Worm (Caenorhabditis elegans) whole organism, early embryonic: ENCODE measurements around the gene apn-1.

Experiments
- B0310.2 ChIP-seq: sonication (generic microtip); optimal IDR thresholded peaks from 2 replicates; lab custom pipeline; 2016; ENCODE audit warnings: mild to moderate bottlenecking, missing genetic modification characterization, missing compliant biosample characterization
- F13C5.2 ChIP-seq: sonication (generic microtip); optimal IDR thresholded peaks from 2 replicates; lab custom pipeline; 2017; ENCODE audit warnings: mild to moderate bottlenecking, missing genetic modification characterization, inconsistent platforms, missing compliant biosample characterization
- aly-1 ChIP-seq: sonication (generic microtip); optimal IDR thresholded peaks from 2 replicates; lab custom pipeline; 2016; ENCODE audit warnings: missing genetic modification characterization, missing compliant biosample characterization
- ama-1 ChIP-seq: fragments of 150-350 bp; optimal IDR thresholded peaks from 2 replicates; lab custom pipeline; 2014
- ceh-13 ChIP-seq: fragments of 200-800 bp; sonication (Bioruptor generic); optimal IDR thresholded peaks from 2 replicates; lab custom pipeline; 2018; ENCODE audit warnings: mild to moderate bottlenecking, missing genetic modification characterization, missing compliant biosample characterization
- ceh-36 ChIP-seq: sonication (generic microtip); optimal IDR thresholded peaks from 2 replicates; lab custom pipeline; 2016; ENCODE audit warnings: missing genetic modification characterization, inconsistent platforms, missing compliant biosample characterization
- ets-7 ChIP-seq: sonication (generic microtip); optimal IDR thresholded peaks from 2 replicates; lab custom pipeline; 2016; ENCODE audit warnings: missing genotype, missing genetic modification characterization, missing compliant biosample characterization
- flt-1 ChIP-seq: fragments of 200-800 bp; sonication (Bioruptor generic); IDR thresholded peaks from 2 replicates; pipeline ENCODE4 v1.3.6; 2022; ENCODE audit warnings: missing genetic modification characterization, missing compliant biosample characterization
- hmbx-1 ChIP-seq: sonication (generic microtip); optimal IDR thresholded peaks from 2 replicates; lab custom pipeline; 2016; ENCODE audit warnings: mild to moderate bottlenecking, missing genetic modification characterization, missing compliant biosample characterization
- hmg-4 ChIP-seq: fragments of 200-800 bp; sonication (Bioruptor generic); optimal IDR thresholded peaks from 2 replicates; lab custom pipeline; 2018; ENCODE audit warnings: mild to moderate bottlenecking, missing genetic modification characterization, missing compliant biosample characterization
- hnd-1 ChIP-seq: sonication (generic microtip); optimal IDR thresholded peaks from 2 replicates; lab custom pipeline; 2016; ENCODE audit warnings: missing genetic modification characterization, missing compliant biosample characterization
- pes-1 ChIP-seq: fragments of 200-800 bp; sonication (Bioruptor generic); IDR thresholded peaks from 2 replicates; pipeline ENCODE4 v1.3.6; 2022; ENCODE audit warnings: missing genetic modification reagents, missing genetic modification characterization, missing compliant biosample characterization
- scrt-1 ChIP-seq: fragments of 200-800 bp; sonication (Bioruptor generic); IDR thresholded peaks from 2 replicates; pipeline ENCODE4 v1.3.6; 2022; ENCODE audit warnings: missing genetic modification characterization, missing compliant biosample characterization
- sea-1 ChIP-seq: fragments of 200-800 bp; sonication (Bioruptor generic); conservative IDR thresholded peaks from 2 replicates; pipeline ENCODE4 v1.3.6; 2022; ENCODE audit warnings: missing genetic modification characterization, missing compliant biosample characterization
- tbx-11 ChIP-seq: fragments of 200-800 bp; sonication (Bioruptor generic); IDR thresholded peaks from 2 replicates; pipeline ENCODE4 v1.3.6; 2022; ENCODE audit warnings: missing genetic modification characterization, missing compliant biosample characterization
- tbx-37 ChIP-seq: fragments of 200-800 bp; sonication (Bioruptor generic); conservative IDR thresholded peaks from 2 replicates; pipeline ENCODE4 v1.3.6; 2022; ENCODE audit warnings: missing genetic modification reagents, missing genetic modification characterization, missing compliant biosample characterization
- tra-4 ChIP-seq: sonication (generic microtip); optimal IDR thresholded peaks from 2 replicates; lab custom pipeline; 2017; ENCODE audit warnings: missing genetic modification characterization, missing compliant biosample characterization

apn-1 gene

ce11 chrII:8047264-8047663, at the start of gene apn-1:
apn-1 (plus strand) TSS chrII:8047564.
- TF ChIP-seq tra-4 (tag; lab: Kevin White, UChicago): no peak
- TF ChIP-seq tbx-11 (GFP tag; lab: Robert Waterston, UW): no peak
- no peak for TF ChIP-seq tbx-37 (GFP tag; lab: Robert Waterston, UW)
- TF ChIP-seq flt-1 (GFP tag; lab: Robert Waterston, UW): no peak
- TF ChIP-seq F13C5.2: no peak
- TF ChIP-seq ets-7 (tag; lab: Kevin White, UChicago): no peak
- no peak for TF ChIP-seq ama-1 (lab: Kevin White, UChicago)
- TF ChIP-seq aly-1 (tag; lab: Kevin White, UChicago): no peak
- TF ChIP-seq scrt-1 (GFP tag; lab: Robert Waterston, UW): no peak
- no peak for TF ChIP-seq ceh-36 (tag; lab: Kevin White, UChicago)
- TF ChIP-seq sea-1 (GFP tag; lab: Robert Waterston, UW): no peak
- no peak for TF ChIP-seq pes-1 (GFP tag; lab: Robert Waterston, UW)
- TF ChIP-seq B0310.2 (tag; lab: Kevin White, UChicago): no peak
- TF ChIP-seq hmg-4 (GFP tag; lab: Kevin White, UChicago): no peak
- no peak for TF ChIP-seq hmbx-1 (tag; lab: Kevin White, UChicago)
- no peak for TF ChIP-seq ceh-13 (GFP tag; lab: Kevin White, UChicago)
- no peak for TF ChIP-seq hnd-1 (tag; lab: Kevin White, UChicago)

DNA sequence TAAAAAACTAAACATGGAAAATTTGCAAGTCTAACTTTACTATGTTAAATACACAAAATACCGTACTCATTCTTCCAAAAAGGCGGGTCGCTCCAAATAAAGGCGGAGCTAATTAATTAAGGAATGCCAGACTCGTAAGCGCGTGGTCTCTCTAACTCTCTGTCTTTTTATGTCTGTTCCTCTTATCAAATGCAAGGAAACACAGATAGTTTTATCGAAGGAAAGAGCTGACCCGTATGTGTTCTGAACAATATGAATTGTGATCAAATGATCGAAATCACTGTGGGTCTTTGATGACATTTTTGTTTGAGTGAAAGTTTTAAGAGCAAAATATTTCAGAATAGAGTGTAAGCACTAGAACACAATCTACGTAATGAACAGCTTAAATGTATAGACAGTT, 45.9 kb upstream of the apn-1 start:
- TF ChIP-seq pes-1 (GFP tag; lab: Robert Waterston, UW) (no peak), sea-1 (GFP tag; lab: Robert Waterston, UW) (no peak), hnd-1 (tag; lab: Kevin White, UChicago) (no peak), scrt-1 (GFP tag; lab: Robert Waterston, UW) (no peak), ceh-13 (GFP tag; lab: Kevin White, UChicago) (no peak), B0310.2 (tag; lab: Kevin White, UChicago) (no peak), tra-4 (tag; lab: Kevin White, UChicago) (no peak), hmbx-1 (tag; lab: Kevin White, UChicago) (no peak), ceh-36 (tag; lab: Kevin White, UChicago) (no peak)

- TF ChIP-seq flt-1 (GFP tag; lab: Robert Waterston, UW): no peak
- no peak for TF ChIP-seq pes-1 (GFP tag; lab: Robert Waterston, UW)
- no peak for TF ChIP-seq hmg-4 (GFP tag; lab: Kevin White, UChicago)
- no peak for TF ChIP-seq sea-1 (GFP tag; lab: Robert Waterston, UW)
- no peak for TF ChIP-seq hnd-1 (tag; lab: Kevin White, UChicago)
Measured at ce11 chrII:8004157-8004556, 43.2 kb upstream of the apn-1 start, which contains the start of gene pgp-11. pgp-11 (minus strand) TSS chrII:8004257.

DNA sequence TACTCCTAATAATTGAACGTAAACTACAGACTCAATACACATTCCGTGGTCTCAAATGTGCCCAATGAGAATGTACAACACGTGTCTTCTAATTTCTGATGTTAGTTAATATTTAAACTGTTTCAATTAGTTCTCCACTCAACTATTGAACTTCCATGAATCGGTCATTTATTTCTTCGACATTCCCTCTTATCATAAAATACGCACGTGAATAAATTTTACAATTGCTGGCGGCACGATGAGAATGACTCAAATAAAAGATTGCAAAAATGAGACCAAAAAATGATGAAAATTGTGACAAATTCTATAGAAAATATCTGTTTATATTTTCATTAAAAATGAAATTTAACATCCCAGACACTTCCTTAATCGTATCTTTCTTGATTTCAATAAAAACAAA, 42.6 kb upstream of the apn-1 start:
- TF ChIP-seq aly-1 (tag; lab: Kevin White, UChicago): no peak
- TF ChIP-seq hnd-1 (tag; lab: Kevin White, UChicago): no peak
- no peak for TF ChIP-seq pes-1 (GFP tag; lab: Robert Waterston, UW)
- TF ChIP-seq scrt-1 (GFP tag; lab: Robert Waterston, UW): no peak
- no peak for TF ChIP-seq B0310.2 (tag; lab: Kevin White, UChicago)
- TF ChIP-seq ceh-13 (GFP tag; lab: Kevin White, UChicago): no peak
- no peak for TF ChIP-seq sea-1 (GFP tag; lab: Robert Waterston, UW)
- no peak for TF ChIP-seq hmbx-1 (tag; lab: Kevin White, UChicago)
- no peak for TF ChIP-seq hmg-4 (GFP tag; lab: Kevin White, UChicago)
- no peak for TF ChIP-seq ceh-36 (tag; lab: Kevin White, UChicago)
- TF ChIP-seq ama-1 (lab: Kevin White, UChicago): no peak
- no peak for TF ChIP-seq tbx-37 (GFP tag; lab: Robert Waterston, UW)
- TF ChIP-seq flt-1 (GFP tag; lab: Robert Waterston, UW): no peak

- TF ChIP-seq scrt-1 (GFP tag; lab: Robert Waterston, UW) (no peak), ceh-13 (GFP tag; lab: Kevin White, UChicago) (no peak), ama-1 (lab: Kevin White, UChicago) (no peak), tbx-37 (GFP tag; lab: Robert Waterston, UW) (no peak), ets-7 (tag; lab: Kevin White, UChicago) (no peak), hnd-1 (tag; lab: Kevin White, UChicago) (no peak), tra-4 (tag; lab: Kevin White, UChicago) (no peak), aly-1 (tag; lab: Kevin White, UChicago) (no peak), B0310.2 (tag; lab: Kevin White, UChicago) (no peak), pes-1 (GFP tag; lab: Robert Waterston, UW) (no peak)
Measured at ce11 chrII:8006962-8007361, 40.4 kb upstream of the apn-1 start.

ce11 chrII:8008334-8008733, 39.0 kb upstream of the apn-1 start, which contains the start of gene glna-2:
glna-2 (plus strand) TSS chrII:8008634.
- TF ChIP-seq flt-1 (GFP tag; lab: Robert Waterston, UW) (no peak), hnd-1 (tag; lab: Kevin White, UChicago) (no peak), pes-1 (GFP tag; lab: Robert Waterston, UW) (no peak), hmg-4 (GFP tag; lab: Kevin White, UChicago) (no peak), ceh-36 (tag; lab: Kevin White, UChicago) (no peak), scrt-1 (GFP tag; lab: Robert Waterston, UW) (no peak), B0310.2 (tag; lab: Kevin White, UChicago) (no peak), sea-1 (GFP tag; lab: Robert Waterston, UW) (no peak), tra-4 (tag; lab: Kevin White, UChicago) (no peak), ceh-13 (GFP tag; lab: Kevin White, UChicago) (no peak)
